Fruit fly (Drosophila melanogaster): ENCODE data around the gene Edc3.
A peak's percentile ranks its signal among the peaks of the same experiment; 100 is the strongest.

The Edc3 gene

DNA sequence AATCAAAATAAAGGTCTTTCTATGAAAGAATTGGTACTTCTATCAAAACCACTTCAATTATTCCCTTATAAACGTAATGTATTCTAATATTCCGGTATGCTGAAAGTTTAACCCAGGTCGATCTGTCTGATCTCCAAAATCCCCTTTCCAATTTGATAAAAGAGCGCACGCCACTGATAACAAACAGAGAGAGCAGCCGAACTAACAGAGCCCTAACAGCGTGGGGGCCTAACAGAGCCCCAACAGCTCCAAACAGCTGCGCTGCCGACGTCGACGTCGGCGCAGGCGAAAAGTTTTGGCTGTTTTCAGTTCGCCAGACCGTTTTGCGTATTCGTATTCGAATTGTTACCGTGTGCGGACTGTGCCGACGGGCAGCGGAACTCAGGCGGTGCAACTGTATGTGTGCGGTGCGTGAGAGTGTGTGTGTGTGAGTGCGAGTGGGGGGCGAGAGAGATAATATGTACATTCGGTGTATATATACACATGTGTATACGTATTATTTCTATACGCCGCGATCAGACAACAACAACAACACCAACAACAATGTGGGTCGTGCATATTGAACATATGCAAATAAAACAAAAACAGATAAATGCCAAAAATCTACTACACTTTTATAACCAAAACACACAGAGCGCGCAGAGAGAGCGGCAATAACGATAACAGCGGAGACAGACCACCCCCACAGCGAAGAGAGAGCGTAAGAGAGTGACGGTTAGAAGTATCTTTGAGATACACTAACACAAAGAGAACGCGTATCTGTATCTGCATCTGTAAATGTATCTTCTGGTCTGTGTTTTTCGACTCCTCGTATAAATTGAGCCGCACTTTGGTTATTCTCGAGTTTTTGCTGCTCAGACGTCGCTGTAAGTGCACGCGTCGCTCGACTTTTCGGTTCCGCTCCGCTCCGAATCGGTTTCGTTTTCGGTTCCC is 42.6 kb downstream of the Edc3 start, which contains the start of gene Oatp74D (continued):
- TF ChIP-seq gro (GFP tag; optimal IDR thresholded peaks at IDR 0.05): peak; percentile 74
- no peak for TF ChIP-seq CG11093 (GFP tag; IDR thresholded peaks at IDR 0.05)
- peak; percentile 61 for TF ChIP-seq Sox100B (GFP tag; optimal IDR thresholded peaks at IDR 0.05)
- TF ChIP-seq abd-A (tag; optimal IDR thresholded peaks at IDR 0.05): peak; percentile 94
- 0 out of 2 replicates have a peak, but pooled peaks have one; percentile 11 for TF ChIP-seq CG14441 (GFP tag; IDR thresholded peaks at IDR 0.05)
- no peak for TF ChIP-seq Max (GFP tag; optimal IDR thresholded peaks at IDR 0.05)
- no peak for TF ChIP-seq da (GFP tag; optimal IDR thresholded peaks at IDR 0.05)
- TF ChIP-seq CG7963 (GFP tag; IDR thresholded peaks at IDR 0.05; ENCODE audit: partially characterized antibody): no peak
- TF ChIP-seq Hr51 (GFP tag; optimal IDR thresholded peaks at IDR 0.05): peak in 1 of 2 experiments; percentile 10
- TF ChIP-seq sob (GFP tag; IDR thresholded peaks at IDR 0.05): peak; percentile 31; the same call in 1 of the 2 replicates
- TF ChIP-seq CG12769 (tag; optimal IDR thresholded peaks at IDR 0.05): peak; percentile 77
- peak; percentile 28 for TF ChIP-seq HHEX (GFP tag; optimal IDR thresholded peaks at IDR 0.05)
- no peak for TF ChIP-seq Dek (tag; optimal IDR thresholded peaks at IDR 0.05)
- TF ChIP-seq slbo (GFP tag; IDR thresholded peaks at IDR 0.05): peak; percentile 69
- peak; percentile 29 for TF ChIP-seq CG15514 (GFP tag; optimal IDR thresholded peaks at IDR 0.05)
- peak; percentile 59 for TF ChIP-seq CG18599 (GFP tag; optimal IDR thresholded peaks at IDR 0.05)
- peak; percentile 65 for TF ChIP-seq CG1792 (GFP tag; optimal IDR thresholded peaks at IDR 0.05)
- peak; percentile 62; the same call in 1 of the 3 replicates for TF ChIP-seq otp (GFP tag; IDR thresholded peaks at IDR 0.05)
- TF ChIP-seq CG17612 (GFP tag; IDR thresholded peaks at IDR 0.05): no peak
- TF ChIP-seq sr (GFP tag; IDR thresholded peaks at IDR 0.05): peak; percentile 68
- TF ChIP-seq Myb (GFP tag; optimal IDR thresholded peaks at IDR 0.05): peak; percentile 17
- no peak for TF ChIP-seq kah (GFP tag; optimal IDR thresholded peaks at IDR 0.05)
- no peak for TF ChIP-seq CG7745 (tag; optimal IDR thresholded peaks at IDR 0.05)
- TF ChIP-seq CG9797 (GFP tag; optimal IDR thresholded peaks at IDR 0.05): peak; percentile 16
- TF ChIP-seq dysf (GFP tag; IDR thresholded peaks at IDR 0.05): peak; percentile 9; the same call in 1 of the 3 replicates
- TF ChIP-seq Atf6 (GFP tag; IDR thresholded peaks at IDR 0.05): peak; percentile 31
- TF ChIP-seq danr (GFP tag; IDR thresholded peaks at IDR 0.05): no peak
- peak; percentile 11 for TF ChIP-seq gem (tag; optimal IDR thresholded peaks at IDR 0.05)
- peak; percentile 39 for TF ChIP-seq CG2875 (GFP tag; optimal IDR thresholded peaks at IDR 0.05)
- peak; percentile 56; the same call in 2 of the 3 replicates for TF ChIP-seq CG34224 (GFP tag; IDR thresholded peaks at IDR 0.05; ENCODE audit: partially characterized antibody)
- peak; percentile 87 for TF ChIP-seq sug (tag; optimal IDR thresholded peaks at IDR 0.05)
- peak; percentile 74 for TF ChIP-seq ftz-f1 (GFP tag; optimal IDR thresholded peaks at IDR 0.05)
- 0 out of 2 replicates have a peak, but pooled peaks have one; percentile 19 for TF ChIP-seq bowl (GFP tag; IDR thresholded peaks at IDR 0.05)
- TF ChIP-seq ham (GFP tag; IDR thresholded peaks at IDR 0.05): no peak
- no peak for TF ChIP-seq CG10267 (tag; optimal IDR thresholded peaks at IDR 0.05)
- peak; percentile 63 for TF ChIP-seq caup (GFP tag; optimal IDR thresholded peaks at IDR 0.05; ENCODE audit: severe bottlenecking)
- no peak for TF ChIP-seq CG11247 (GFP tag; IDR thresholded peaks at IDR 0.05)
- TF ChIP-seq Deaf1 (tag; optimal IDR thresholded peaks at IDR 0.05): peak; percentile 78
- no peak for TF ChIP-seq aop (GFP tag; IDR thresholded peaks at IDR 0.05)
- peak; percentile 40 for TF ChIP-seq HmgD (GFP tag; optimal IDR thresholded peaks at IDR 0.05)
- TF ChIP-seq mam (GFP tag; optimal IDR thresholded peaks at IDR 0.05): peak; percentile 64
- no peak for TF ChIP-seq CG2889 (GFP tag; IDR thresholded peaks at IDR 0.05)
- peak; percentile 18 for TF ChIP-seq Sox102F (GFP tag; optimal IDR thresholded peaks at IDR 0.05)
- peak; percentile 74 for TF ChIP-seq CG3407 (GFP tag; optimal IDR thresholded peaks at IDR 0.05)
- TF ChIP-seq CG34422 (GFP tag; IDR thresholded peaks at IDR 0.05): peak; percentile 58; the same call in 1 of the 3 replicates
- peak; percentile 32 for TF ChIP-seq ewg (GFP tag; optimal IDR thresholded peaks at IDR 0.05)
- peak; percentile 65; the same call in 1 of the 2 replicates for TF ChIP-seq CG42726 (GFP tag; IDR thresholded peaks at IDR 0.05; ENCODE audit: partially characterized antibody)
